Worm (Caenorhabditis elegans) whole organism, L4 larva: ENCODE results near the gene C16A11.4.

Experiments
- R02D3.7 ChIP-seq: fragments of 150-350 bp; sonication (generic microtip); optimal IDR thresholded peaks from 3 replicates; lab custom pipeline; 2014; ENCODE audit warnings: missing biosample characterization, missing genetic modification characterization
- fkh-10 ChIP-seq: fragments of 150-350 bp; optimal IDR thresholded peaks from 2 replicates; lab custom pipeline; 2014; ENCODE audit warnings: missing biosample characterization, missing genetic modification reagents, missing genetic modification characterization
- fos-1 ChIP-seq: fragments of 150-350 bp; optimal IDR thresholded peaks from 2 replicates; lab custom pipeline; 2014; ENCODE audit warnings: missing biosample characterization, missing genetic modification characterization
- hlh-11 ChIP-seq: fragments of 200-800 bp; sonication (Bioruptor generic); optimal IDR thresholded peaks from 2 replicates; lab custom pipeline; 2018; ENCODE audit warnings: mild to moderate bottlenecking, missing genetic modification characterization, missing compliant biosample characterization
- lin-15B ChIP-seq: fragments of 150-350 bp; sonication (generic microtip); optimal IDR thresholded peaks from 3 replicates; lab custom pipeline; 2014; ENCODE audit warnings: missing biosample characterization, missing genetic modification characterization
- lin-39 ChIP-seq: fragments of 150-350 bp; optimal IDR thresholded peaks from 2 replicates; lab custom pipeline; 2014; ENCODE audit warnings: missing biosample characterization, missing genetic modification reagents, missing genetic modification characterization
- mdl-1 ChIP-seq, 2 experiments: fragments of 150-350 bp in 1 of 2; sonication (generic microtip) in 1 of 2; optimal IDR thresholded peaks; 2 replicates each; lab custom pipeline; 2014 to 2017; ENCODE audit warnings: missing biosample characterization in 2 of 2, missing genetic modification characterization in 2 of 2
- nhr-11 ChIP-seq: fragments of 150-350 bp; optimal IDR thresholded peaks from 2 replicates; lab custom pipeline; 2014; ENCODE audit warnings: missing biosample characterization, missing genetic modification characterization
- pha-4 ChIP-seq, 2 experiments: fragments of 150-350 bp in 1 of 2; fragments of 200-800 bp in 1 of 2; sonication (Bioruptor generic) in 1 of 2; IDR thresholded peaks in 1 of 2; optimal IDR thresholded peaks in 1 of 2; 2 replicates each; pipeline versions ENCODE4 v1.3.6 to Lab custom; 2014 to 2022; ENCODE audit warnings: missing genetic modification characterization in 2 of 2, missing genetic modification reagents in 2 of 2, missing biosample characterization in 1 of 2, missing compliant biosample characterization in 1 of 2
- snpc-4 ChIP-seq: fragments of 150-350 bp; optimal IDR thresholded peaks from 2 replicates; lab custom pipeline; 2014; ENCODE audit warnings: missing biosample characterization, missing genetic modification characterization
- ztf-11 ChIP-seq: fragments of 150-350 bp; optimal IDR thresholded peaks from 2 replicates; lab custom pipeline; 2014; ENCODE audit warnings: missing biosample characterization, missing genetic modification characterization

DNA sequence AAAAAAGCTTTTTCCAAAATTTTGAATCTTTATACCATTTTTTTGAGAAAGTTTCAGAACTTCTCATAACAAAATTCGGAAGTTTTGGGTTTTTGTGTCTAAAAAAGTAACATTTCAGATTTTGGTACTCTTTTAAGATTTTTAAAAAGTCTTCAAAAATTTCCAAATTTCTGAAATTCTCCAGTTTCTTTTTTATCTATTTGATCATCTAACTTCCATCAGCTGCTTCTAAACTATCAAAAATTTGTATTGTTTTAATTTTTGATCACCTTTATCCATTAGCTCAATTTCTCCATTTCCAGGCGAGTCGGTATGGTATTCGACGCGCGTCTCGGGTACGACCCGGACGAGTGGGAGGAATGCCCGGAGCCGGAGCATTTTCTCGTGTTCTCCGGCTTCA is 40.5 kb upstream of the C16A11.4 start, which contains the start of gene cpna-1:
- TF ChIP-seq pha-4 (GFP tag; IDR thresholded peaks at IDR 0.05; lab: Robert Waterston, UW) (no peak), pha-4 (tag; optimal IDR thresholded peaks at IDR 0.05; lab: Kevin White, UChicago) (no peak), ztf-11 (tag; lab: Kevin White, UChicago) (no peak), snpc-4 (tag; lab: Kevin White, UChicago) (no peak), lin-15B (tag; lab: Kevin White, UChicago) (no peak), hlh-11 (tag; lab: Kevin White, UChicago) (no peak), R02D3.7 (tag; lab: Kevin White, UChicago) (no peak), fkh-10 (GFP tag; lab: Kevin White, UChicago) (no peak), fos-1 (no peak), mdl-1 (tag; optimal IDR thresholded peaks at IDR 0.05; lab: Kevin White, UChicago) (no peak), nhr-11 (tag; lab: Kevin White, UChicago) (no peak), lin-39 (tag; lab: Kevin White, UChicago) (no peak)
